Fruit fly (Drosophila melanogaster): ENCODE data around the gene Usp32.
A peak's percentile ranks its signal among the peaks of the same experiment; 100 is the strongest.

Usp32 gene

dm6 chr3L:19909234-19910053 is 38.5 kb downstream of the Usp32 start (continued):
- TF ChIP-seq unc-4 (GFP tag; IDR thresholded peaks at IDR 0.05; ENCODE audit: partially characterized antibody) (no peak), Hmx (GFP tag; optimal IDR thresholded peaks at IDR 0.05) (no peak), MESR4 (GFP tag; optimal IDR thresholded peaks at IDR 0.05) (peak; percentile 60), gcm (GFP tag; optimal IDR thresholded peaks at IDR 0.05) (no peak), CG10979 (tag; optimal IDR thresholded peaks at IDR 0.05) (no peak), ase (GFP tag; IDR thresholded peaks at IDR 0.05) (no peak), BEAF-32 (GFP tag; optimal IDR thresholded peaks at IDR 0.05) (peak; percentile 54), row (GFP tag; IDR thresholded peaks at IDR 0.05) (peak; percentile 38; the same call in 1 of the 3 replicates), MBD-R2 (GFP tag; IDR thresholded peaks at IDR 0.05) (peak; percentile 42), aop (GFP tag; IDR thresholded peaks at IDR 0.05) (no peak), NC2β (GFP tag; optimal IDR thresholded peaks at IDR 0.05) (peak; percentile 30), amos (GFP tag; IDR thresholded peaks at IDR 0.05; ENCODE audit: partially characterized antibody) (peak; percentile 42; the same call in 1 of the 2 replicates), NFAT (GFP tag; IDR thresholded peaks at IDR 0.05) (no peak), nau (GFP tag; optimal IDR thresholded peaks at IDR 0.05) (no peak), seq (GFP tag; IDR thresholded peaks at IDR 0.05) (no peak), CG17829 (tag; optimal IDR thresholded peaks at IDR 0.05) (peak; percentile 34), CG5245 (GFP tag; optimal IDR thresholded peaks at IDR 0.05) (no peak), YL-1 (GFP tag; optimal IDR thresholded peaks at IDR 0.05) (peak; percentile 77), zen (tag; optimal IDR thresholded peaks at IDR 0.05) (peak; percentile 25), Doc2 (GFP tag; IDR thresholded peaks at IDR 0.05) (no peak), ems (GFP tag; optimal IDR thresholded peaks at IDR 0.05) (no peak), CG16813 (GFP tag; IDR thresholded peaks at IDR 0.05; ENCODE audit: partially characterized antibody) (0 out of 3 replicates have a peak, but pooled peaks have one; percentile 6), CG14860 (GFP tag; IDR thresholded peaks at IDR 0.05; ENCODE audit: partially characterized antibody) (no peak), CG8944 (GFP tag; optimal IDR thresholded peaks at IDR 0.05) (no peak), az2 (GFP tag; optimal IDR thresholded peaks at IDR 0.05) (no peak), gfzf (GFP tag; optimal IDR thresholded peaks at IDR 0.05) (peak; percentile 92), Dp (GFP tag; optimal IDR thresholded peaks at IDR 0.05) (peak; percentile 16), sc (optimal IDR thresholded peaks at IDR 0.05) (no peak), sc (GFP tag; optimal IDR thresholded peaks at IDR 0.05) (no peak), CG14710 (tag; optimal IDR thresholded peaks at IDR 0.05) (peak; percentile 65), CG9876 (GFP tag; optimal IDR thresholded peaks at IDR 0.05) (no peak), caup (GFP tag; optimal IDR thresholded peaks at IDR 0.05; ENCODE audit: severe bottlenecking) (peak; percentile 24), mirr (GFP tag; optimal IDR thresholded peaks at IDR 0.05) (peak; percentile 63), Lhr (GFP tag; optimal IDR thresholded peaks at IDR 0.05) (peak; percentile 65), CG13894 (tag; optimal IDR thresholded peaks at IDR 0.05) (no peak), CG1233 (GFP tag; optimal IDR thresholded peaks at IDR 0.05) (peak; percentile 26), zfh2 (GFP tag; optimal IDR thresholded peaks at IDR 0.05) (no peak), Camta (GFP tag; optimal IDR thresholded peaks at IDR 0.05) (no peak), insv (GFP tag; optimal IDR thresholded peaks at IDR 0.05) (no peak), br (optimal IDR thresholded peaks at IDR 0.05) (no peak), sug (tag; optimal IDR thresholded peaks at IDR 0.05) (peak; percentile 35), CG12659 (GFP tag; optimal IDR thresholded peaks at IDR 0.05) (peak; percentile 61), CG12071 (GFP tag; optimal IDR thresholded peaks at IDR 0.05) (no peak), CG31441 (GFP tag; IDR thresholded peaks at IDR 0.05) (no peak), CG12769 (tag; optimal IDR thresholded peaks at IDR 0.05) (no peak), ac (GFP tag; optimal IDR thresholded peaks at IDR 0.05) (no peak), Dip3 (GFP tag; optimal IDR thresholded peaks at IDR 0.05) (no peak), CG1647 (GFP tag; optimal IDR thresholded peaks at IDR 0.05) (no peak), CG11398 (GFP tag; optimal IDR thresholded peaks at IDR 0.05) (no peak)

All from whole organism, embryonic.